Fruit fly (Drosophila melanogaster) whole organism, wandering third instar larva: ENCODE data around the gene CG43739.

Source experiments
- GATAd ChIP-seq: sonication (Bioruptor generic); optimal IDR thresholded peaks from 2 replicates; lab custom pipeline; 2016; ENCODE audit warnings: missing biosample characterization, missing genetic modification characterization
- Jra ChIP-seq: sonication (Bioruptor generic); optimal IDR thresholded peaks from 2 replicates; lab custom pipeline; 2016; ENCODE audit warnings: missing biosample characterization, missing genetic modification characterization
- Myc ChIP-seq: fragments of >200 bp; optimal IDR thresholded peaks from 2 replicates; lab custom pipeline; 2017
- OdsH ChIP-seq: fragments of 200-800 bp; sonication (Bioruptor generic); optimal IDR thresholded peaks from 2 replicates; lab custom pipeline; 2016; ENCODE audit warnings: missing biosample characterization, mild to moderate bottlenecking, missing genetic modification characterization
- ey ChIP-seq: fragments of 200-800 bp; sonication (Bioruptor generic); optimal IDR thresholded peaks from 2 replicates; lab custom pipeline; 2016; ENCODE audit warnings: missing biosample characterization, missing genetic modification characterization
- usp ChIP-seq: fragments of >200 bp; optimal IDR thresholded peaks from 2 replicates; lab custom pipeline; 2017; ENCODE audit warnings: missing biosample characterization, missing genetic modification characterization
- woc ChIP-seq: sonication (Bioruptor generic); optimal IDR thresholded peaks from 2 replicates; lab custom pipeline; 2016; ENCODE audit warnings: missing biosample characterization, mild to moderate bottlenecking, missing genetic modification characterization

- TF ChIP-seq GATAd (GFP tag; lab: Kevin White, UChicago) (no peak), OdsH (GFP tag; lab: Kevin White, UChicago) (peak; percentile 52), ey (peak; percentile 0), woc (GFP tag; lab: Kevin White, UChicago) (no peak), Jra (GFP tag; lab: Kevin White, UChicago) (no peak), Myc (lab: Kevin White, UChicago) (no peak), usp (GFP tag; lab: Kevin White, UChicago) (no peak)
Measured at dm6 chr2L:20829755-20830396, 88.9 kb downstream of the CG43739 start.
